Fruit fly (Drosophila melanogaster) whole organism, embryonic: ENCODE results near the gene CG31861.

Experiments
- Abd-B ChIP-seq: fragments of 200-800 bp; sonication (Bioruptor generic); optimal IDR thresholded peaks from 2 replicates; lab custom pipeline; 2018; ENCODE audit warnings: missing biosample characterization, mild to moderate bottlenecking, missing genetic modification characterization, moderate library complexity
- Blimp-1 ChIP-seq: fragments of 200-800 bp; sonication (Bioruptor generic); optimal IDR thresholded peaks from 3 replicates; lab custom pipeline; 2018; ENCODE audit warnings: missing biosample characterization, missing genetic modification characterization, mild to moderate bottlenecking, moderate library complexity, missing genetic modification reagents
- CG10543 ChIP-seq: fragments of 200-800 bp; sonication (Bioruptor generic); optimal IDR thresholded peaks from 3 replicates; lab custom pipeline; 2017; ENCODE audit warnings: missing biosample characterization, mild to moderate bottlenecking, missing genetic modification characterization, moderate library complexity
- CG10959 ChIP-seq: fragments of 200-800 bp; sonication (Bioruptor generic); IDR thresholded peaks from 2 replicates; pipeline ENCODE4 v1.3.6; 2022; ENCODE audit warnings: missing biosample characterization, missing genetic modification characterization
- CG10979 ChIP-seq: fragments of 200-800 bp; sonication (Bioruptor generic); optimal IDR thresholded peaks from 2 replicates; lab custom pipeline; 2018; ENCODE audit warnings: missing biosample characterization, mild to moderate bottlenecking, missing genetic modification characterization, moderate library complexity
- CG11085 ChIP-seq: fragments of 200-800 bp; sonication (Bioruptor generic); IDR thresholded peaks from 2 replicates; pipeline ENCODE4 v1.3.6; 2022; ENCODE audit warnings: missing biosample characterization, missing genetic modification characterization
- CG12744 ChIP-seq: fragments of 200-800 bp; sonication (Bioruptor generic); optimal IDR thresholded peaks from 2 replicates; lab custom pipeline; 2016; ENCODE audit warnings: missing biosample characterization, missing genetic modification characterization
- CG14710 ChIP-seq: fragments of 200-800 bp; sonication (Bioruptor generic); optimal IDR thresholded peaks from 3 replicates; lab custom pipeline; 2019; ENCODE audit warnings: missing biosample characterization, mild to moderate bottlenecking, missing genetic modification characterization, moderate library complexity
- CG17361 ChIP-seq: fragments of 200-800 bp; sonication (Bioruptor generic); IDR thresholded peaks from 3 replicates; pipeline ENCODE4 v1.3.6; 2022; ENCODE audit warnings: missing biosample characterization, missing genetic modification characterization
- CG17829 ChIP-seq: fragments of 200-800 bp; optimal IDR thresholded peaks from 2 replicates; lab custom pipeline; 2019; ENCODE audit warnings: missing biosample characterization, mild to moderate bottlenecking, missing genetic modification characterization, moderate library complexity
- CG2116 ChIP-seq: fragments of 200-800 bp; sonication (Bioruptor generic); optimal IDR thresholded peaks from 3 replicates; lab custom pipeline; 2018; ENCODE audit warnings: missing biosample characterization, mild to moderate bottlenecking, missing genetic modification characterization
- CG2889 ChIP-seq: fragments of 200-800 bp; sonication (Bioruptor generic); IDR thresholded peaks from 3 replicates; pipeline ENCODE4 v1.3.6; 2022; ENCODE audit warnings: missing biosample characterization, missing genetic modification characterization
- CG3065 ChIP-seq: fragments of 200-800 bp; sonication (Bioruptor generic); optimal IDR thresholded peaks from 2 replicates; lab custom pipeline; 2016; ENCODE audit warnings: missing biosample characterization, missing genetic modification characterization
- CG31441 ChIP-seq: fragments of 200-800 bp; sonication (Bioruptor generic); IDR thresholded peaks from 2 replicates; pipeline ENCODE4 v1.3.6; 2022; ENCODE audit warnings: missing biosample characterization, missing genetic modification characterization
- CG32532 ChIP-seq: fragments of 200-800 bp; sonication (Bioruptor generic); IDR thresholded peaks from 2 replicates; pipeline ENCODE4 v1.3.6; 2022; ENCODE audit warnings: missing biosample characterization, missing genetic modification characterization
- CG4854 ChIP-seq: fragments of 200-800 bp; sonication (Bioruptor generic); optimal IDR thresholded peaks from 2 replicates; lab custom pipeline; 2016; ENCODE audit warnings: missing biosample characterization, missing genetic modification characterization, inconsistent platforms
- CG5180 ChIP-seq: fragments of 200-800 bp; sonication (Bioruptor generic); optimal IDR thresholded peaks from 3 replicates; lab custom pipeline; 2017; ENCODE audit warnings: missing biosample characterization, missing genetic modification characterization, mild to moderate bottlenecking, moderate library complexity, missing genetic modification reagents
- CG7556 ChIP-seq: fragments of 200-800 bp; sonication (Bioruptor generic); optimal IDR thresholded peaks from 2 replicates; lab custom pipeline; 2017; ENCODE audit warnings: missing biosample characterization, mild to moderate bottlenecking, missing genetic modification characterization
- Ets65A ChIP-seq: fragments of 200-800 bp; sonication (Bioruptor generic); peaks from one replicate; lab custom pipeline; 2016; ENCODE audit warnings: missing biosample characterization, missing genetic modification characterization
- H2.0 ChIP-seq: fragments of 200-800 bp; sonication (Bioruptor generic); IDR thresholded peaks from 2 replicates; pipeline ENCODE4 v1.3.6; 2022; ENCODE audit warnings: missing biosample characterization, missing genetic modification characterization
- Hand ChIP-seq: fragments of 200-800 bp; sonication (Bioruptor generic); optimal IDR thresholded peaks from 2 replicates; lab custom pipeline; 2017; ENCODE audit warnings: mild to moderate bottlenecking, missing biosample characterization, missing genetic modification reagents, missing genetic modification characterization
- Hr39 ChIP-seq: fragments of >200 bp; optimal IDR thresholded peaks from 2 replicates; lab custom pipeline; 2017
- Kr ChIP-seq: fragments of 200-800 bp; sonication (Bioruptor generic); optimal IDR thresholded peaks from 2 replicates; lab custom pipeline; 2017; ENCODE audit warnings: missing biosample characterization, mild to moderate bottlenecking, missing genetic modification characterization
- Lpt ChIP-seq: fragments of >200 bp; optimal IDR thresholded peaks from 2 replicates; lab custom pipeline; 2018; ENCODE audit warnings: missing biosample characterization, missing genetic modification characterization
- Max ChIP-seq: fragments of 200-800 bp; sonication (Bioruptor generic); optimal IDR thresholded peaks from 2 replicates; lab custom pipeline; 2016; ENCODE audit warnings: missing biosample characterization, mild to moderate bottlenecking, missing genetic modification characterization
- Oli ChIP-seq: fragments of 200-800 bp; sonication (Bioruptor generic); optimal IDR thresholded peaks from 2 replicates; lab custom pipeline; 2018; ENCODE audit warnings: missing biosample characterization, mild to moderate bottlenecking, missing genetic modification characterization, moderate library complexity
- Spps ChIP-seq: fragments of 200-800 bp; sonication (Bioruptor generic); optimal IDR thresholded peaks from 2 replicates; lab custom pipeline; 2018; ENCODE audit warnings: missing biosample characterization, mild to moderate bottlenecking, missing genetic modification characterization
- TFAM ChIP-seq: fragments of 200-800 bp; sonication (Bioruptor generic); optimal IDR thresholded peaks from 2 replicates; lab custom pipeline; 2017; ENCODE audit warnings: missing biosample characterization, missing genetic modification characterization, inconsistent platforms
- Trl ChIP-seq, 3 experiments: fragments of >200 bp in 2 of 3; fragments of 200-800 bp in 1 of 3; sonication (Bioruptor generic) in 1 of 3; optimal IDR thresholded peaks; 2 replicates in 1 of 3; 3 replicates in 2 of 3; lab custom pipeline; 2016 to 2017; ENCODE audit warnings: missing biosample characterization in 1 of 3, missing genetic modification characterization in 1 of 3
- aop ChIP-seq: fragments of 200-800 bp; sonication (Bioruptor generic); IDR thresholded peaks from 2 replicates; pipeline ENCODE4 v1.3.6; 2022; ENCODE audit warnings: missing biosample characterization, missing genetic modification characterization
- bsh ChIP-seq, 2 experiments: fragments of 200-800 bp; sonication (Bioruptor generic); optimal IDR thresholded peaks; 2 replicates each; lab custom pipeline; 2017 to 2018; ENCODE audit warnings: mild to moderate bottlenecking in 2 of 2, missing biosample characterization in 2 of 2, missing genetic modification characterization in 2 of 2, moderate library complexity in 1 of 2
- corto ChIP-seq: fragments of 200-800 bp; sonication (Bioruptor generic); optimal IDR thresholded peaks from 2 replicates; lab custom pipeline; 2016; ENCODE audit warnings: missing biosample characterization, mild to moderate bottlenecking, missing genetic modification characterization, moderate library complexity
- crc ChIP-seq: fragments of 200-800 bp; sonication (Bioruptor generic); optimal IDR thresholded peaks from 2 replicates; lab custom pipeline; 2016; ENCODE audit warnings: missing biosample characterization, missing genetic modification characterization
- dimm ChIP-seq: fragments of 200-800 bp; sonication (Bioruptor generic); IDR thresholded peaks from 2 replicates; pipeline ENCODE4 v1.3.6; 2022; ENCODE audit warnings: missing biosample characterization, missing genetic modification characterization
- dmrt11E ChIP-seq: fragments of 200-800 bp; sonication (Bioruptor generic); optimal IDR thresholded peaks from 3 replicates; lab custom pipeline; 2018; ENCODE audit warnings: missing biosample characterization, mild to moderate bottlenecking, missing genetic modification characterization, moderate library complexity
- exex ChIP-seq: fragments of 200-800 bp; sonication (Bioruptor generic); optimal IDR thresholded peaks from 4 replicates; lab custom pipeline; 2018; ENCODE audit warnings: missing biosample characterization, mild to moderate bottlenecking, missing genetic modification characterization, moderate library complexity
- gem ChIP-seq: fragments of 200-800 bp; sonication (Bioruptor generic); optimal IDR thresholded peaks from 2 replicates; lab custom pipeline; 2019; ENCODE audit warnings: missing biosample characterization, mild to moderate bottlenecking, missing genetic modification characterization, moderate library complexity
- lola ChIP-seq, 3 experiments: fragments of >200 bp in 2 of 3; fragments of 200-800 bp in 1 of 3; sonication (Bioruptor generic) in 1 of 3; optimal IDR thresholded peaks; 2 replicates each; lab custom pipeline; 2017 to 2019; ENCODE audit warnings: missing biosample characterization in 3 of 3, missing genetic modification characterization in 3 of 3, mild to moderate bottlenecking in 1 of 3, moderate library complexity in 1 of 3
- mld ChIP-seq: fragments of 200-800 bp; sonication (Bioruptor generic); IDR thresholded peaks from 3 replicates; pipeline ENCODE4 v1.3.6; 2022; ENCODE audit warnings: missing biosample characterization, missing genetic modification characterization; ENCODE audit not compliant: partially characterized antibody
- pho ChIP-seq: fragments of 200-800 bp; sonication (Bioruptor generic); optimal IDR thresholded peaks from 2 replicates; lab custom pipeline; 2016; ENCODE audit warnings: missing biosample characterization, missing genetic modification characterization
- phol ChIP-seq: fragments of 200-800 bp; sonication (Bioruptor generic); optimal IDR thresholded peaks from 3 replicates; lab custom pipeline; 2018; ENCODE audit warnings: missing biosample characterization, mild to moderate bottlenecking, missing genetic modification characterization, moderate library complexity
- ro ChIP-seq: fragments of 200-800 bp; sonication (Bioruptor generic); IDR thresholded peaks from 2 replicates; pipeline ENCODE4 v1.3.6; 2022; ENCODE audit warnings: missing biosample characterization, missing genetic modification characterization
- sens ChIP-seq: fragments of 200-800 bp; sonication (Bioruptor generic); peaks from one replicate; lab custom pipeline; 2016; ENCODE audit warnings: missing biosample characterization, missing genetic modification characterization
- seq ChIP-seq: fragments of 200-800 bp; sonication (Bioruptor generic); IDR thresholded peaks from 2 replicates; pipeline ENCODE4 v1.3.6; 2022; ENCODE audit warnings: missing biosample characterization, missing genetic modification characterization
- so ChIP-seq: fragments of 200-800 bp; sonication (Bioruptor generic); IDR thresholded peaks from 3 replicates; pipeline ENCODE4 v1.3.6; 2022; ENCODE audit warnings: missing biosample characterization, missing genetic modification characterization
- trem ChIP-seq: fragments of 200-800 bp; optimal IDR thresholded peaks from 3 replicates; lab custom pipeline; 2019; ENCODE audit warnings: missing biosample characterization, mild to moderate bottlenecking, missing genetic modification characterization, moderate library complexity

CG31861 gene

DNA sequence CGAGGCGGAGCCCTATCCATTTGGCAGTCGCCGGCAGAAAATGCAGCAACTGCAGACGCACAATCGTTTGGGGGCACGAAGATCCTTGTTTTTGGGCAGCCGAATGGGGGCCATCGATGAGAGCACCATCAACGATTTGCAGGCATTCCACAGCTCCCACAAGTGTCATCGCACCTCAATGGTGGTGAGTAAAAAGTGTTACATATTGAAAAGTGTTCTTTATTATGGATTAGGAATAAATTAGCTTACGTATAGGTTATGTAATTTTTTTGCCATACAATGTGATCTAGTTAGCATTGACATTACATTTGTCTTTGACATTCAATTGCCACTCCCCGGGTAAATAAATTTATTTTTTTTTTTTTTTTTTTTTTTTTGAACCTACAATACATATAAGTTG lies at the start of gene CG31861:
TSS of gene CG31861 (plus strand) at position 301 of the 400 bp plus-strand sequence.
- peak; percentile 89 for TF ChIP-seq Ets65A (GFP tag; lab: Kevin White, UChicago)
- TF ChIP-seq H2.0: no peak

DNA sequence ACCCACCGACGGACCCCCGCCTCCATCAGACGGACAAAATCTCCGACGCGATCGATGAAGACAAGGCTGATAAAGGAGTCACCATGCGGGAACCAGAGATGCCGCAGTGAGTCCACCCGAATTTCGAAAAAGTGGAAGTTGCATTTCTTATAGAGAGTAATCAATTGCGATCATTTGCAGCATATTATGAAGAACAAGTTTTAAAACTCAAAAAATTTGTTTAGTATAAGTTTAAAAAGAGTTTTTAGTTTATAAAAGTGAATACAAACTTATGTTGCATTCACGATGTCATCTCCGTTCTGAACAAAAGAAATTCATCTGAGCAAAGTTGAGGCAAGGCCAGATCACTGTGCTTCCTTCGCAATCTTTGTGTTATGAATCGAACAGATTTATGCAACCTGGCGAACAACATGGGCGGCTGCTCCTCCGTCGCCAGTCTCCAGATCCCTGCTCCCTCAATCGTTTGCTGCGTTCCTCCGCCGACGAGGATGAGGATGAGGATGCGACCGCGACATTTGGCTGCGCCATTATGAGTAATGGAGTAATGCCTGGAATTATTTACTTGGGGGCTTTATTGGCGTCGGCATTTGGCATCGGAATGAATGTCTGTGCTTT lies 48.5 kb upstream of the CG31861 start:
- TF ChIP-seq lola (GFP tag; optimal IDR thresholded peaks at IDR 0.05; lab: Kevin White, UChicago) (no peak), Hr39 (no peak), CG2889 (GFP tag; lab: Robert Waterston, UW) (no peak), mld (GFP tag; lab: Robert Waterston, UW) (no peak), corto (peak; percentile 14), Max (GFP tag; lab: Kevin White, UChicago) (no peak), CG7556 (GFP tag; lab: Kevin White, UChicago) (no peak), CG4854 (GFP tag; lab: Kevin White, UChicago) (no peak)

DNA sequence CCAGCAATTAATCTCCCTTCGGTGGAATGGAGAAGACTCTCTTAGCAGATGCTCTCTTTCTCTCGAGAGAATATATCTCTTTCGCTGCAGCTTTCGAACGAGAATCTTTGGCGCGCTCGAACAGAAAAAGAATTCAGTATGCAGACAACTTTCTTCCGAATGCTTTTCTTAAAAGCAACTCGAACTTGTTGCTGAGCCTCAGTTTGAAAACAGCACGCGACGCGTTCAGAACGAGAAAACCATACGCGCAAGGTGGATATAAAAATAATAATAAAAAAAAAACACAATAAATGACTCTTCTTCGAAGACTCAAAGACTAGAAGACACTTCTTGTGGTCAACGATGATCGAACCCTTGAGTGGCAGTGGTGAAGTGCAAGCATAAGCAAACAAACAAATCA lies 47.4 kb upstream of the CG31861 start, which contains the start of gene CG17211:
TSS of gene CG17211 (plus strand) at position 202 of the 400 bp plus-strand sequence.
- no peak for TF ChIP-seq Kr (GFP tag; lab: Kevin White, UChicago)
- no peak for TF ChIP-seq Blimp-1 (GFP tag; lab: Kevin White, UChicago)
- no peak for TF ChIP-seq CG10959 (GFP tag; lab: Robert Waterston, UW)
- no peak for TF ChIP-seq Max (GFP tag; lab: Kevin White, UChicago)
- peak; percentile 92 for TF ChIP-seq CG5180 (GFP tag; lab: Kevin White, UChicago)
- TF ChIP-seq ro: no peak
- TF ChIP-seq Spps (tag; lab: Kevin White, UChicago): no peak
- TF ChIP-seq dmrt11E: no peak
- no peak for TF ChIP-seq seq
- no peak for TF ChIP-seq exex (tag; lab: Kevin White, UChicago)
- TF ChIP-seq sens: peak; percentile 29
- TF ChIP-seq Oli (tag; lab: Kevin White, UChicago): no peak
- no peak for TF ChIP-seq CG12744 (GFP tag; lab: Kevin White, UChicago)
- no peak for TF ChIP-seq CG32532 (GFP tag; lab: Robert Waterston, UW)
- TF ChIP-seq TFAM (GFP tag; lab: Kevin White, UChicago): no peak
- no peak for TF ChIP-seq crc
- peak in 1 of 2 experiments; percentile 17 for TF ChIP-seq Trl (optimal IDR thresholded peaks at IDR 0.05; lab: Kevin White, UChicago)
- TF ChIP-seq Trl (GFP tag; optimal IDR thresholded peaks at IDR 0.05; lab: Kevin White, UChicago): no peak
- TF ChIP-seq aop: no peak
- no peak for TF ChIP-seq pho (GFP tag; lab: Kevin White, UChicago)
- no peak for TF ChIP-seq CG2116 (GFP tag; lab: Kevin White, UChicago)
- no peak for TF ChIP-seq dimm
- TF ChIP-seq CG10543 (GFP tag; lab: Kevin White, UChicago): no peak
- TF ChIP-seq Lpt (GFP tag; lab: Kevin White, UChicago): no peak
- no peak for TF ChIP-seq so (GFP tag; lab: Robert Waterston, UW)
- TF ChIP-seq Hand: no peak
- TF ChIP-seq, all 482 proteins: peak for 3

DNA sequence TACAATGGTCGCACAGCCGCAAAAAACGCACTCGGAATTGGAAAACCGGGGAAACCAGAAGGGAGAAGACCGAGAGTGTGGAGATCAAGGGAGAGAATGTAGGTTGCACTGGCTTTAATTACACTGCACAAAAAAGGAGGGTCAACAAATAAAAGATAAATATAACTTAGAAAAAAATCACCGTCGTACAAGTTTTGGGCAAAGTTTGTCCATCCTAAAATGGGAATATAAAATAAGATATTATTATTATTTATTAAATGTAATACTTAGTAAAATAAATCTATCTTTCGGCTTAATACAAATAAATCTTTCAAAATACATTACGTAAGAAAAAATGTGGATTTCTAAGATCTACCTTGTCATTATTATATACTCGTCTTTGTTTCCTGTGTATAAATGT lies 45.8 kb upstream of the CG31861 start:
- TF ChIP-seq CG10979 (tag; lab: Kevin White, UChicago) (peak; percentile 56), CG11085 (no peak), Abd-B (peak; percentile 0), CG14710 (tag; lab: Kevin White, UChicago) (peak; percentile 33), gem (tag; lab: Kevin White, UChicago) (peak; percentile 29), CG3065 (GFP tag; lab: Kevin White, UChicago) (no peak), phol (peak; percentile 44), Blimp-1 (GFP tag; lab: Kevin White, UChicago) (peak; percentile 37), trem (tag; lab: Kevin White, UChicago) (peak; percentile 2), CG17361 (GFP tag; lab: Robert Waterston, UW) (peak; percentile 36; the same call in 1 of the 3 replicates), CG31441 (GFP tag; lab: Robert Waterston, UW) (0 out of 2 replicates have a peak, but pooled peaks have one; percentile 31), lola (GFP tag; optimal IDR thresholded peaks at IDR 0.05; lab: Kevin White, UChicago) (peak in 1 of 3 experiments; percentile 31), CG17829 (tag; lab: Kevin White, UChicago) (peak; percentile 13), bsh (GFP tag; optimal IDR thresholded peaks at IDR 0.05; lab: Kevin White, UChicago) (peak in 1 of 2 experiments; percentile 12)
